Worm (Caenorhabditis elegans): ENCODE measurements around the gene T05C7.7.
"Not testable (repeated sequence)": the region's sequence is repeated elsewhere in the genome, so short reads cannot be mapped to it uniquely, and the experiment has no call there.

Gene T05C7.7

DNA sequence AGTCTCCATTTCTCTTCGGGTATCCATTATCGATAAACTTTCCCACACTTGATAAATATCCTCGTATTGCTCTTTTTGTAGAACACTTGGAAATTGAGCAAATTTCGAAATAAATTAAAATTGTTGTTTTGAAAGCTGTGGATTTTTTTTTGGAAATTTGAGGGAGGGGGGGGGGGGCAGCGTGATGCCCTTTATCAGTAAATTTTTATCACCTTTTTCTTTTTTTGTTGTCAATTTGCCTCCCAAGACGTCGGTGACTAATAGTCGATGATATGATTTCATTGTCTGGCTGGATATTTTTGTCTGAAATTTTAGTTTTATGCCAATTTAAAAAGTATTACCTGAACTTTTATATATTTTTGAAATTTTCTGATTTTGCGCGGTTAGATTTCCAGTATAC, 28.4 kb downstream of the T05C7.7 start, which contains the start of gene scl-23:
Gene scl-23, minus strand, starts transcription at position 101 of the 400 bp plus-strand sequence.
- TF ChIP-seq him-1 (tag; optimal IDR thresholded peaks at IDR 0.05) (no peak), dao-5 (tag; optimal IDR thresholded peaks at IDR 0.05) (no peak), W03F9.2 (tag; optimal IDR thresholded peaks at IDR 0.05) (no peak)

DNA sequence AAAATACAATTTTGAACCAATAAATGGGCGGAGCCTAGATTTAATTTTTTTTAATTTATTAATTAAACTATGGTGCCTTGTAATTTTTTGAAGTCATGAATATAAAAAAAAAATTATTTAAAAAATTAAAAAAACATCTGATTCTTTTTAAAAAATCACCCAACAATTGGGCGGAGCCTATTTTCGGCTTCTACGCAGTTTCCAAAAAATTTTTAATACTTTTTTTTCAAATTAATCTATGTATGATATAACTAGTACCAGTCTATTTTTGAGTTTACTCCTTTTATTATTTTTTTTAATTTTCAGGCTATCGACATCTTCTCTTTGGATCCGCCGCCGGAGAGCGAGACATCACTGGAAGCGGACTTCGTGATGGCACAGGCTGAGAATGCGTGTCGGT, 30.1 kb downstream of the T05C7.7 start, which contains the start of gene tpa-1:
Gene tpa-1, plus strand, starts transcription at position 301 of the 400 bp plus-strand sequence.
- TF ChIP-seq dao-5 (tag; optimal IDR thresholded peaks at IDR 0.05) (no peak), him-1 (tag; optimal IDR thresholded peaks at IDR 0.05) (no peak), W03F9.2 (tag; optimal IDR thresholded peaks at IDR 0.05) (no peak)

DNA sequence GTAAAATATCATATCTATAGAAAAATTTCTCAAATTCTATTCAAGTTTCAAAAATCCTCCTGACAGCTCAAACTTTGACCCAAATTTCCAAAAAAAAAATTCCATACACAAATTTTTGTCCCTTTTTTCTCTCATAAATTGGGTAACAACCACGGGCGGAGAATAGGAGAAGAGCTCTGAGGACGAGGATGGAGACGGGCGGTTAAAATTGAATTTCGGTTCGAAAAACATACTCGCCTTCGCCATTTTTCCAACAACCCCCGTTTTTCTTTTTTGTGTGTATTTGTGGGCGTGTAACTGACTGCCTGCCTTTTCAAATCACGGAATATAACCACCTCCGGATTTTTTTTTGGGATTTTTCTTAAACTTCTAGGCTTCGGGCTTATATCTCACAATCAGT, 36.1 kb downstream of the T05C7.7 start:
- no peak for TF ChIP-seq him-1 (tag; optimal IDR thresholded peaks at IDR 0.05)
- no peak for TF ChIP-seq dao-5 (tag; optimal IDR thresholded peaks at IDR 0.05)
- no peak for TF ChIP-seq W03F9.2 (tag; optimal IDR thresholded peaks at IDR 0.05)

DNA sequence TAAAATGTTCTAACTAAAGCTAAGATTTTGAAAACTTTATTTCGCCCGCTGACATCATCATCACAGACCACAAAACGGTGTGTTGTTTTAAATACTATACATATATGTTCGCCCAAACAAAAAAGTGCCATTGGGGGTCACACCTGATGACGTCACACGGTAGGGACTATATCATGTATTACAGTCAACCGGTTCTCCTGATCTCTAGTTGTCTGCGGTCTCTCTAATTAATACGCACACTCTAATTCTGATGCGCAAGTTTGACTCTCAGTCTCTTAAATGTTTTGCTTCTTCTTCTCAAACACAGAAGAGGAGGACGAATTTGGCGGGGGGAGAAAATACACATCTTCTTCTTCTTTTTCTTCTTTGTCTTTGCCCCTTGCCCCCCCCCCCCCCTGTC, 41.3 kb downstream of the T05C7.7 start:
- TF ChIP-seq him-1 (tag; optimal IDR thresholded peaks at IDR 0.05) (no peak), W03F9.2 (tag; optimal IDR thresholded peaks at IDR 0.05) (no peak), dao-5 (tag; optimal IDR thresholded peaks at IDR 0.05) (no peak)

DNA sequence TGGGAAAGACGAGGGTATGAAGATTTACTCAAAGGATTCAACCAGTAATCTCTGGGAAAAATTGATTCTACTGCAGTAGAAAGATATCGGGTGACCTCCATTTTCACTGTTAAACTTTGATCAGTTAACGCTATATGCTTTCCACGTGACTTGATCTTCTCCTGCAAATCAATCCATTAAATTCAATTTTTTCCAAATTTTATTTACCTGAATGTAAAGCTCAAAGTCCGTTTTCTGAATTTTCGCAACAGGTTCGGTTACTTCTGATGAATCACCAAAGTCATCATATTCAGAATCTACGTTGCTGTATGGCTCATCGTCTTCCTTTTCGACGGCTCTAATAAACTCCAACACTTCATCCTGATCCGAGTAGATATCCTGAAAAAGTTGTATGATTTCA, 47.8 kb downstream of the T05C7.7 start, which contains the start of gene B0545.4:
Gene B0545.4, minus strand, starts transcription at position 101 of the 400 bp plus-strand sequence.
- no peak for TF ChIP-seq dao-5 (tag; optimal IDR thresholded peaks at IDR 0.05)
- TF ChIP-seq W03F9.2 (tag; optimal IDR thresholded peaks at IDR 0.05) = no peak
- TF ChIP-seq him-1 (tag; optimal IDR thresholded peaks at IDR 0.05) = no peak

DNA sequence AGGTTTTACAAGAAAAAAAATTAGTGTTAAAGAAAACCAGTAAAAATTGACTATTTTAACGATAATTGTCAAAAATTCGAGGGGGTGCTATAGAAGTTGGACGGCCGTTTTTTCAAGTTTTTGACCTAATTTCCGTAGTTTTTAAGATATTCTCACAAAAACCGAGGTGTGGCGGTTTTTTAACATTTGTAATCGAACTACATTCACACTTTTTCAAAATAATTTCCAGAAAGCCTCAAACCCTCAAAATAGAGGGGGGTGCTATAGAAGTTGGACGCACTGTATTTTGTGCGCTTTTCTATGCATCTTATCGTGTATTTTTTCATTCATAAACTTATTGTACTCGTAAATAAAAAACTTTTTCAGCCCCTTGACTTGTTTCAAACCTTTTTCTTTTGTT, 49.8 kb downstream of the T05C7.7 start, which contains the start of gene F29C4.4:
Gene F29C4.4, plus strand, starts transcription at position 301 of the 400 bp plus-strand sequence.
- TF ChIP-seq W03F9.2, him-1, dao-5 (tag; optimal IDR thresholded peaks at IDR 0.05): not testable (repeated sequence)

Measured in whole organism, L4/young adult.